Worm (Caenorhabditis elegans) whole organism, L3 larva: Measurements from ENCODE around the gene col-183.

Experiments
- R02D3.7 ChIP-seq: fragments of 150-350 bp; optimal IDR thresholded peaks from 2 replicates; lab custom pipeline; 2014; ENCODE audit warnings: missing biosample characterization, missing genetic modification characterization
- aly-2 ChIP-seq: fragments of 150-350 bp; optimal IDR thresholded peaks from 2 replicates; lab custom pipeline; 2014; ENCODE audit warnings: missing biosample characterization, missing genetic modification characterization
- ama-1 ChIP-seq: fragments of 150-350 bp; optimal IDR thresholded peaks from 2 replicates; lab custom pipeline; 2018
- ceh-16 ChIP-seq: sonication (generic microtip); optimal IDR thresholded peaks from 2 replicates; lab custom pipeline; 2017; ENCODE audit warnings: missing biosample characterization, missing genetic modification characterization
- ceh-28 ChIP-seq: fragments of 150-350 bp; optimal IDR thresholded peaks from 2 replicates; lab custom pipeline; 2014; ENCODE audit warnings: missing biosample characterization, missing genetic modification reagents, missing genetic modification characterization
- ceh-82 ChIP-seq: fragments of 150-350 bp; optimal IDR thresholded peaks from 2 replicates; lab custom pipeline; 2014; ENCODE audit warnings: missing biosample characterization, missing genetic modification characterization
- ceh-9 ChIP-seq: sonication (generic microtip); optimal IDR thresholded peaks from 2 replicates; lab custom pipeline; 2018; ENCODE audit warnings: missing biosample characterization, missing genetic modification characterization
- egl-27 ChIP-seq: sonication (generic microtip); optimal IDR thresholded peaks from 4 replicates; lab custom pipeline; 2017; ENCODE audit warnings: missing biosample characterization, missing genetic modification reagents, missing genetic modification characterization
- egl-5 ChIP-seq: fragments of 150-350 bp; optimal IDR thresholded peaks from 2 replicates; lab custom pipeline; 2017; ENCODE audit warnings: missing biosample characterization, missing genetic modification reagents, missing genetic modification characterization, inconsistent platforms
- elt-1 ChIP-seq: fragments of 150-350 bp; optimal IDR thresholded peaks from 2 replicates; lab custom pipeline; 2014; ENCODE audit warnings: missing biosample characterization, missing genetic modification characterization
- elt-2 ChIP-seq: sonication (generic microtip); optimal IDR thresholded peaks from 2 replicates; lab custom pipeline; 2016; ENCODE audit warnings: missing genetic modification reagents, mild to moderate bottlenecking, missing genetic modification characterization, missing compliant biosample characterization
- elt-3 ChIP-seq, 3 experiments: fragments of 150-350 bp in 1 of 3; sonication (generic microtip) in 2 of 3; optimal IDR thresholded peaks; 2 replicates in 2 of 3; 4 replicates in 1 of 3; lab custom pipeline; 2014 to 2017; ENCODE audit warnings: missing biosample characterization in 3 of 3, missing genetic modification characterization in 3 of 3
- fkh-10 ChIP-seq: sonication (generic microtip); optimal IDR thresholded peaks from 2 replicates; lab custom pipeline; 2017; ENCODE audit warnings: missing biosample characterization, missing genetic modification reagents, missing genetic modification characterization
- fkh-2 ChIP-seq: fragments of 150-350 bp; optimal IDR thresholded peaks from 2 replicates; lab custom pipeline; 2014; ENCODE audit warnings: missing biosample characterization, missing genetic modification reagents, missing genetic modification characterization
- hmg-11 ChIP-seq: sonication (generic microtip); optimal IDR thresholded peaks from 2 replicates; lab custom pipeline; 2016; ENCODE audit warnings: missing genetic modification characterization, missing compliant biosample characterization
- jun-1 ChIP-seq: fragments of 150-350 bp; optimal IDR thresholded peaks from 2 replicates; lab custom pipeline; 2014; ENCODE audit warnings: missing biosample characterization, missing genetic modification reagents, missing genetic modification characterization
- lin-15B ChIP-seq: fragments of 150-350 bp; optimal IDR thresholded peaks from 2 replicates; lab custom pipeline; 2014; ENCODE audit warnings: missing biosample characterization, missing genetic modification characterization
- lin-39 ChIP-seq: fragments of 150-350 bp; optimal IDR thresholded peaks from 2 replicates; lab custom pipeline; 2018; ENCODE audit warnings: missing biosample characterization, missing genetic modification reagents, missing genetic modification characterization
- lsy-12 ChIP-seq: sonication (generic microtip); optimal IDR thresholded peaks from 2 replicates; lab custom pipeline; 2016; ENCODE audit warnings: mild to moderate bottlenecking, missing genetic modification characterization, missing compliant biosample characterization
- mdl-1 ChIP-seq: fragments of 150-350 bp; optimal IDR thresholded peaks from 2 replicates; lab custom pipeline; 2014; ENCODE audit warnings: missing biosample characterization, missing genetic modification characterization
- mml-1 ChIP-seq: fragments of 150-350 bp; sonication (generic microtip); optimal IDR thresholded peaks from 3 replicates; lab custom pipeline; 2014; ENCODE audit warnings: missing biosample characterization, missing genetic modification characterization
- nfya-1 ChIP-seq: sonication (generic microtip); optimal IDR thresholded peaks from 2 replicates; lab custom pipeline; 2017; ENCODE audit warnings: missing genetic modification characterization, mild to moderate bottlenecking, missing compliant biosample characterization, antibody characterized with exemption, moderate library complexity; ENCODE audit not compliant: insufficient read depth
- nhr-12 ChIP-seq: fragments of 150-350 bp; optimal IDR thresholded peaks from 2 replicates; lab custom pipeline; 2014; ENCODE audit warnings: missing biosample characterization, missing genetic modification characterization
- nhr-23 ChIP-seq: fragments of 150-350 bp; optimal IDR thresholded peaks from 2 replicates; lab custom pipeline; 2014; ENCODE audit warnings: missing biosample characterization, missing genetic modification reagents, missing genetic modification characterization
- nhr-237 ChIP-seq: fragments of 150-350 bp; optimal IDR thresholded peaks from 2 replicates; lab custom pipeline; 2014; ENCODE audit warnings: missing biosample characterization, missing genetic modification characterization
- nhr-25 ChIP-seq: sonication (generic microtip); optimal IDR thresholded peaks from 2 replicates; lab custom pipeline; 2017; ENCODE audit warnings: missing biosample characterization, missing genetic modification characterization
- nhr-43 ChIP-seq: sonication (generic microtip); optimal IDR thresholded peaks from 2 replicates; lab custom pipeline; 2016; ENCODE audit warnings: mild to moderate bottlenecking, missing genetic modification characterization, missing compliant biosample characterization; ENCODE audit not compliant: poor library complexity, severe bottlenecking
- nhr-67 ChIP-seq: fragments of 150-350 bp; optimal IDR thresholded peaks from 2 replicates; lab custom pipeline; 2014; ENCODE audit warnings: missing biosample characterization, missing genetic modification characterization
- nhr-76 ChIP-seq: fragments of 150-350 bp; sonication (generic microtip); optimal IDR thresholded peaks from 5 replicates; lab custom pipeline; 2014; ENCODE audit warnings: missing biosample characterization, missing genetic modification characterization
- nhr-77 ChIP-seq: fragments of 150-350 bp; optimal IDR thresholded peaks from 2 replicates; lab custom pipeline; 2014; ENCODE audit warnings: missing biosample characterization, missing genetic modification characterization
- pha-4 ChIP-seq: fragments of 150-350 bp; optimal IDR thresholded peaks from 2 replicates; lab custom pipeline; 2014; ENCODE audit warnings: missing biosample characterization, missing genetic modification reagents, missing genetic modification characterization
- sea-2 ChIP-seq: fragments of 150-350 bp; sonication (generic microtip); optimal IDR thresholded peaks from 4 replicates; lab custom pipeline; 2014; ENCODE audit warnings: missing biosample characterization, missing genetic modification reagents, missing genetic modification characterization
- skn-1 ChIP-seq: fragments of 150-350 bp; optimal IDR thresholded peaks from 2 replicates; lab custom pipeline; 2014; ENCODE audit warnings: missing biosample characterization, missing genetic modification characterization
- snpc-4 ChIP-seq: fragments of 150-350 bp; optimal IDR thresholded peaks from 2 replicates; lab custom pipeline; 2014; ENCODE audit warnings: missing biosample characterization, missing genetic modification characterization
- tbx-2 ChIP-seq: sonication (generic microtip); optimal IDR thresholded peaks from 2 replicates; lab custom pipeline; 2016; ENCODE audit warnings: mild to moderate bottlenecking, missing genetic modification characterization, missing compliant biosample characterization
- zag-1 ChIP-seq: fragments of 150-350 bp; optimal IDR thresholded peaks from 2 replicates; lab custom pipeline; 2014; ENCODE audit warnings: missing biosample characterization, missing genetic modification characterization
- ztf-4 ChIP-seq: fragments of 150-350 bp; optimal IDR thresholded peaks from 2 replicates; lab custom pipeline; 2014; ENCODE audit warnings: missing biosample characterization, missing genetic modification characterization

col-183 gene

ce11 chrX:13462519-13462918 lies 5.0 kb downstream of the col-183 start, which contains the start of gene F02D10.3:
F02D10.3 (minus strand) TSS chrX:13462619.
- TF ChIP-seq mdl-1 (tag; lab: Kevin White, UChicago) (no peak), pha-4 (no peak), egl-27 (no peak), sea-2 (GFP tag; lab: Kevin White, UChicago) (no peak), snpc-4 (tag; lab: Kevin White, UChicago) (no peak), ceh-28 (tag; lab: Kevin White, UChicago) (no peak), lin-39 (tag; lab: Kevin White, UChicago) (no peak), fkh-2 (no peak), elt-1 (tag; lab: Kevin White, UChicago) (no peak), skn-1 (tag; lab: Kevin White, UChicago) (no peak), aly-2 (tag; lab: Kevin White, UChicago) (no peak), jun-1 (tag; lab: Kevin White, UChicago) (no peak)
- TF ChIP-seq, all 47 proteins: peak for 0

- TF ChIP-seq elt-3 (tag; optimal IDR thresholded peaks at IDR 0.05; lab: Kevin White, UChicago), result no peak
Measured at ce11 chrX:13456442-13456841, 11.1 kb downstream of the col-183 start, which contains the start of gene flr-1. flr-1 (minus strand) TSS chrX:13456542.

- TF ChIP-seq nhr-25 (no peak), fkh-10 (no peak), ceh-16 (tag; lab: Kevin White, UChicago) (no peak), mdl-1 (tag; lab: Kevin White, UChicago) (no peak), ama-1 (no peak), ceh-9 (tag; lab: Kevin White, UChicago) (no peak), nhr-237 (tag; lab: Kevin White, UChicago) (no peak), skn-1 (tag; lab: Kevin White, UChicago) (no peak), jun-1 (tag; lab: Kevin White, UChicago) (no peak), mml-1 (tag; lab: Kevin White, UChicago) (no peak), lsy-12 (tag; lab: Kevin White, UChicago) (no peak), nhr-12 (tag; lab: Kevin White, UChicago) (no peak)
- TF ChIP-seq, all 47 proteins: peak for 0
Measured at ce11 chrX:13451578-13451977, 16.0 kb downstream of the col-183 start, which contains the start of gene F02D10.6. F02D10.6 (minus strand) TSS chrX:13451678.

- peak; percentile 39 for TF ChIP-seq egl-5
- TF ChIP-seq nfya-1 (tag; lab: Kevin White, UChicago), result peak; percentile 67
- TF ChIP-seq pha-4, result peak; percentile 17
- peak; percentile 25 for TF ChIP-seq nhr-43 (tag; lab: Kevin White, UChicago)
- TF ChIP-seq tbx-2 (tag; lab: Kevin White, UChicago), result peak; percentile 68
- peak; percentile 18 for TF ChIP-seq ceh-82 (tag; lab: Kevin White, UChicago)
- TF ChIP-seq lin-15B (tag; lab: Kevin White, UChicago), result peak; percentile 2
- TF ChIP-seq skn-1 (tag; lab: Kevin White, UChicago), result peak; percentile 71
- TF ChIP-seq lsy-12 (tag; lab: Kevin White, UChicago), result peak; percentile 84
- TF ChIP-seq nhr-25, result peak; percentile 11
- TF ChIP-seq hmg-11 (tag; lab: Kevin White, UChicago), result peak; percentile 88
- TF ChIP-seq lin-39 (tag; lab: Kevin White, UChicago), result peak; percentile 11
- TF ChIP-seq nhr-23, result peak; percentile 52
- TF ChIP-seq elt-2 (tag; lab: Kevin White, UChicago), result peak; percentile 62
Measured at ce11 chrX:13448665-13449099, 18.9 kb downstream of the col-183 start.

ce11 chrX:13446418-13446817 lies 21.1 kb downstream of the col-183 start, which contains the start of gene set-8:
set-8 (plus strand) TSS chrX:13446718.
- no peak for TF ChIP-seq zag-1 (tag; lab: Kevin White, UChicago)
- no peak for TF ChIP-seq nhr-67 (tag; lab: Kevin White, UChicago)
- TF ChIP-seq ztf-4 (tag; lab: Kevin White, UChicago), result no peak
- TF ChIP-seq R02D3.7, result no peak
- TF ChIP-seq ceh-16 (tag; lab: Kevin White, UChicago), result no peak
- no peak for TF ChIP-seq tbx-2 (tag; lab: Kevin White, UChicago)
- no peak for TF ChIP-seq aly-2 (tag; lab: Kevin White, UChicago)
- no peak for TF ChIP-seq lin-39 (tag; lab: Kevin White, UChicago)
- no peak for TF ChIP-seq egl-27
- no peak for TF ChIP-seq nhr-23
- TF ChIP-seq fkh-10, result no peak
- no peak for TF ChIP-seq lsy-12 (tag; lab: Kevin White, UChicago)
- TF ChIP-seq nhr-76, result no peak
- no peak for TF ChIP-seq nfya-1 (tag; lab: Kevin White, UChicago)
- TF ChIP-seq nhr-77 (tag; lab: Kevin White, UChicago), result no peak
- TF ChIP-seq, all 47 proteins: peak for 0
